Worm (Caenorhabditis elegans): ENCODE results near the gene gly-9.

DNA sequence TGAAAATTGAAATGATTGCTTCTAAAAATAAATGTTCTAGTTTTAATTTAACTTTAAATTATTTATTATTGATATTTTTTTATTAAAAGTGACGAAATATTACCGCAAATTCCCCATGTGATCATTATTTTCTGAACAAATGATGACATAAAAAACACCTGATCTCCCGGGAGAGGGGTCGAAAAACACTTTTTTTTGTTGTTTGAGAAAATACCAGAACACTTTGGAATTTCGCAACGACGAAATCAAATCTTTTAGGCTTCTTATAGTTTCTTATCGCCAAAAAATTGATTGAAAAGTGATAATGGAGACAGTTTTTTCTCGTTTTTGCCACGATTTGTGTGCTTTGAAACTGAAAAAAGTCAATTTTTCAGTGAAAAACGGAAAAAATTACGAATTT is 46.0 kb downstream of the gly-9 start:
- TF ChIP-seq fkh-10 (GFP tag; optimal IDR thresholded peaks at IDR 0.05) = no peak
- no peak for TF ChIP-seq ama-1 (optimal IDR thresholded peaks at IDR 0.05)
- no peak for TF ChIP-seq nhr-23 (tag; optimal IDR thresholded peaks at IDR 0.05)
- no peak for TF ChIP-seq nhr-11 (tag; optimal IDR thresholded peaks at IDR 0.05)
- no peak for TF ChIP-seq aly-2 (tag; optimal IDR thresholded peaks at IDR 0.05)
- TF ChIP-seq elt-1 (tag; optimal IDR thresholded peaks at IDR 0.05) = no peak
